Fruit fly (Drosophila melanogaster) whole organism, adult: ENCODE data around the gene CG43155.

Source experiments
- CG11617 ChIP-seq: fragments of 200-800 bp; sonication (Bioruptor generic); optimal IDR thresholded peaks from 2 replicates; lab custom pipeline; 2017; ENCODE audit warnings: mild to moderate bottlenecking, missing biosample characterization, missing genetic modification reagents, missing genetic modification characterization
- CG12768 ChIP-seq: fragments of 200-800 bp; sonication (Bioruptor generic); optimal IDR thresholded peaks from 2 replicates; lab custom pipeline; 2017; ENCODE audit warnings: missing biosample characterization, missing genetic modification characterization, mild to moderate bottlenecking, moderate library complexity, missing genetic modification reagents
- CG14711 ChIP-seq: fragments of 200-800 bp; sonication (Bioruptor generic); optimal IDR thresholded peaks from 2 replicates; lab custom pipeline; 2018; ENCODE audit warnings: missing biosample characterization, mild to moderate bottlenecking, missing genetic modification characterization, moderate library complexity
- CG1620 ChIP-seq: fragments of 200-800 bp; sonication (Bioruptor generic); optimal IDR thresholded peaks from 2 replicates; lab custom pipeline; 2016; ENCODE audit warnings: missing biosample characterization, missing genetic modification characterization
- CG33017 ChIP-seq: fragments of 200-800 bp; sonication (Bioruptor generic); optimal IDR thresholded peaks from 2 replicates; lab custom pipeline; 2018; ENCODE audit warnings: missing biosample characterization, mild to moderate bottlenecking, missing genetic modification characterization, moderate library complexity
- CG5204 ChIP-seq: fragments of 200-800 bp; sonication (Bioruptor generic); optimal IDR thresholded peaks from 2 replicates; lab custom pipeline; 2016; ENCODE audit warnings: missing biosample characterization, missing genetic modification characterization
- CG7045 ChIP-seq: fragments of 200-800 bp; sonication (Bioruptor generic); optimal IDR thresholded peaks from 2 replicates; lab custom pipeline; 2017; ENCODE audit warnings: missing biosample characterization, mild to moderate bottlenecking, missing genetic modification characterization
- CG7101 ChIP-seq: fragments of 200-800 bp; sonication (Bioruptor generic); optimal IDR thresholded peaks from 2 replicates; lab custom pipeline; 2018; ENCODE audit warnings: missing biosample characterization, mild to moderate bottlenecking, missing genetic modification characterization, moderate library complexity
- Clk ChIP-seq: fragments of 200-800 bp; sonication (Bioruptor generic); optimal IDR thresholded peaks from 2 replicates; lab custom pipeline; 2017; ENCODE audit warnings: missing biosample characterization, missing genetic modification characterization
- Crg-1 ChIP-seq: fragments of 200-800 bp; sonication (Bioruptor generic); optimal IDR thresholded peaks from 2 replicates; lab custom pipeline; 2016; ENCODE audit warnings: missing biosample characterization, missing genetic modification characterization
- Hr96 ChIP-seq: fragments of 200-800 bp; sonication (Bioruptor generic); optimal IDR thresholded peaks from 2 replicates; lab custom pipeline; 2016; ENCODE audit warnings: missing biosample characterization, missing genetic modification characterization
- Mnt ChIP-seq: fragments of 200-800 bp; sonication (Bioruptor generic); optimal IDR thresholded peaks from 2 replicates; lab custom pipeline; 2016; ENCODE audit warnings: missing biosample characterization, mild to moderate bottlenecking, missing genetic modification characterization
- bab1 ChIP-seq: fragments of 200-800 bp; sonication (Bioruptor generic); optimal IDR thresholded peaks from 3 replicates; lab custom pipeline; 2019; ENCODE audit warnings: missing biosample characterization, mild to moderate bottlenecking, missing genetic modification characterization, moderate library complexity
- cic ChIP-seq: fragments of 200-800 bp; sonication (Bioruptor generic); optimal IDR thresholded peaks from 2 replicates; lab custom pipeline; 2017; ENCODE audit warnings: missing biosample characterization, mild to moderate bottlenecking, missing genetic modification characterization, moderate library complexity
- cnc ChIP-seq, 2 experiments: fragments of >200 bp; optimal IDR thresholded peaks; 2 replicates each; lab custom pipeline; 2017
- kay ChIP-seq: fragments of 200-800 bp; sonication (Bioruptor generic); peaks from one replicate; lab custom pipeline; 2016; ENCODE audit warnings: missing biosample characterization, missing genetic modification characterization, borderline replicate concordance
- ovo ChIP-seq: fragments of 200-800 bp; sonication (Bioruptor generic); optimal IDR thresholded peaks from 2 replicates; lab custom pipeline; 2016; ENCODE audit warnings: missing biosample characterization, missing genetic modification characterization
- pad ChIP-seq: fragments of 200-800 bp; sonication (Bioruptor generic); optimal IDR thresholded peaks from 3 replicates; lab custom pipeline; 2017; ENCODE audit warnings: missing biosample characterization, missing genetic modification characterization, mild to moderate bottlenecking, moderate library complexity, missing genetic modification reagents
- tj ChIP-seq: fragments of 200-800 bp; sonication (Bioruptor generic); optimal IDR thresholded peaks from 3 replicates; lab custom pipeline; 2017; ENCODE audit warnings: missing biosample characterization, mild to moderate bottlenecking, missing genetic modification characterization, moderate library complexity
- toe ChIP-seq: fragments of 200-800 bp; sonication (Bioruptor generic); optimal IDR thresholded peaks from 2 replicates; lab custom pipeline; 2016; ENCODE audit warnings: missing biosample characterization, missing genetic modification characterization

The CG43155 gene

DNA sequence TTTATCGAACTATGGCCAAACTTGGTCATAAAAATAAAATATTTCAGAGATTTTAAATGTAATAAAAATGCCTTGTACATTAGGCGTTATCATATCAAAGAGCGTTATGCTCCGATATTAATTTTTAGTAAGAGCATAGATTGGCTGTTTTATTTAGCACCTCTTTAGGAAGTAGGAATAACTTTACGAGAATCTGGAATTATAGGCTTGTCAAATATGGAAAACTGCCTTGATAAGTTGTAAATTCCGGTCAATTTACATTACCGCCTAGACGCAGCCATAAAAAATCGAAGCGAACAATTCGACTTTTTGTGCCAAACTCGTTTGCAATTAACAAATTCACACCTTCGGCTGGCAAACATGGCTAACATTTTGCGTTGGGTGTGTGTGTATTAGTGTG, 37.5 kb upstream of the CG43155 start:
- TF ChIP-seq bab1 (GFP tag; lab: Kevin White, UChicago) (no peak), Mnt (no peak), kay (GFP tag; lab: Kevin White, UChicago) (peak; percentile 14), toe (no peak), CG1620 (no peak), Clk (GFP tag; lab: Kevin White, UChicago) (no peak), cnc (optimal IDR thresholded peaks at IDR 0.05; lab: Kevin White, UChicago) (no peak), CG12768 (GFP tag; lab: Kevin White, UChicago) (no peak)

DNA sequence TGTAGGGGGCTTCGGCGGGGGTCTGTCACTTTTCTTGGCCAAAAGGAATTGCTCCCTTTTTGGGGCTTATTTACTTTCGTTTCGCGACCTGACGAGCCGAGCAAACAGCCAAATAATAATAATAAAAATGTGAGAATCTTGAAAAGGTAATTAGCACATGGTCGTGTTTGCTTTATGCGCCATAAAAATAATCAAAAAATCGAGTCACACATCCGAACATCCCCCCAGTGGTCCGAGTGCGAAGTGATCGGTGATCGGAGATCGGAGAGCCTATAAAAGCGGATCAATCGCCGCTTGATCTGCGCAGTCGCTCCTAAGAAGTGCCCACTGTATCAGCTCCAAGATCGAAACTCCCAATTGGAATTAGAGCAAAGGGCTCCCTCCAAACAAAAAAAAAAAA, 37.1 kb upstream of the CG43155 start, which contains the start of gene Gs2:
Gs2 (plus strand) TSS at position 301 of the 400 bp plus-strand sequence.
- no peak for TF ChIP-seq ovo (GFP tag; lab: Kevin White, UChicago)
- no peak for TF ChIP-seq bab1 (GFP tag; lab: Kevin White, UChicago)
- TF ChIP-seq Crg-1 (GFP tag; lab: Kevin White, UChicago): no peak
- no peak for TF ChIP-seq CG12768 (GFP tag; lab: Kevin White, UChicago)
- TF ChIP-seq tj: no peak
- TF ChIP-seq cic (GFP tag; lab: Kevin White, UChicago): no peak
- no peak for TF ChIP-seq cnc (optimal IDR thresholded peaks at IDR 0.05; lab: Kevin White, UChicago)
- no peak for TF ChIP-seq kay (GFP tag; lab: Kevin White, UChicago)
- TF ChIP-seq CG1620: no peak

dm6 chrX:11423277-11423717, 36.3 kb upstream of the CG43155 start:
- TF ChIP-seq CG12768 (GFP tag; lab: Kevin White, UChicago) (peak; percentile 92), Crg-1 (GFP tag; lab: Kevin White, UChicago) (peak; percentile 70), CG1620 (peak; percentile 57), toe (peak; percentile 59), Hr96 (GFP tag; lab: Kevin White, UChicago) (peak; percentile 88), bab1 (GFP tag; lab: Kevin White, UChicago) (peak; percentile 98), Clk (GFP tag; lab: Kevin White, UChicago) (peak; percentile 98), CG7101 (tag; lab: Kevin White, UChicago) (peak; percentile 89), cic (GFP tag; lab: Kevin White, UChicago) (peak; percentile 99), tj (peak; percentile 87), CG5204 (GFP tag; lab: Kevin White, UChicago) (peak; percentile 80), CG33017 (peak; percentile 86), cnc (optimal IDR thresholded peaks at IDR 0.05; lab: Kevin White, UChicago) (no peak), pad (GFP tag; lab: Kevin White, UChicago) (peak; percentile 74), CG11617 (GFP tag; lab: Kevin White, UChicago) (peak; percentile 92), ovo (GFP tag; lab: Kevin White, UChicago) (peak; percentile 99), Mnt (peak; percentile 78), kay (GFP tag; lab: Kevin White, UChicago) (peak; percentile 92), CG14711 (tag; lab: Kevin White, UChicago) (peak; percentile 88), CG7045 (GFP tag; lab: Kevin White, UChicago) (peak; percentile 90)

DNA sequence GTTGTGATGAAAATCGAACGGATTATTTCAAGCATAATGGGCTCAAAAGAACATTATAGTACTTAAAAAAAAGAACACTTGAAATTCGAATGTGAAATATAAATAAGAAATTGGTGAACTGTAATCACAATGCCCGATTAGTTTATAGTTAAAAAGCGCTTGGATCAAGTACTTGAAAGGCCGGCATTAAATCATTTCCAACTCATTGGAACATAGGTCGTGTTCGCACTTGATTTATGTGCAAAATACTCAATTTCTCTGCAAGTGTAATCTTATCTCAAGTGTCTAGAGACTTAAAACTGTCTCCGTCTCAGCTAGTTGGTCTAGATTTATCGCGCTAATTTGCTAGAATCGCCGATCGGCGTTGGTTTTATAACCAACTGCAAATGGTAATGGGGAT, 35.1 kb upstream of the CG43155 start:
- TF ChIP-seq pad (GFP tag; lab: Kevin White, UChicago) (no peak), toe (no peak), tj (no peak), CG7101 (tag; lab: Kevin White, UChicago) (no peak), CG5204 (GFP tag; lab: Kevin White, UChicago) (no peak), CG33017 (no peak), CG7045 (GFP tag; lab: Kevin White, UChicago) (no peak), Clk (GFP tag; lab: Kevin White, UChicago) (no peak), kay (GFP tag; lab: Kevin White, UChicago) (no peak), Hr96 (GFP tag; lab: Kevin White, UChicago) (no peak), cic (GFP tag; lab: Kevin White, UChicago) (no peak), Crg-1 (GFP tag; lab: Kevin White, UChicago) (no peak), bab1 (GFP tag; lab: Kevin White, UChicago) (no peak), CG11617 (GFP tag; lab: Kevin White, UChicago) (no peak)

dm6 chrX:11425401-11425800, 34.2 kb upstream of the CG43155 start:
- TF ChIP-seq CG12768 (GFP tag; lab: Kevin White, UChicago) (no peak), CG7101 (tag; lab: Kevin White, UChicago) (no peak), toe (no peak), pad (GFP tag; lab: Kevin White, UChicago) (no peak), kay (GFP tag; lab: Kevin White, UChicago) (no peak), ovo (GFP tag; lab: Kevin White, UChicago) (no peak), cnc (optimal IDR thresholded peaks at IDR 0.05; lab: Kevin White, UChicago) (no peak), CG11617 (GFP tag; lab: Kevin White, UChicago) (no peak), CG1620 (no peak), Crg-1 (GFP tag; lab: Kevin White, UChicago) (no peak), Mnt (no peak), CG5204 (GFP tag; lab: Kevin White, UChicago) (no peak), CG14711 (tag; lab: Kevin White, UChicago) (no peak), CG7045 (GFP tag; lab: Kevin White, UChicago) (no peak), Clk (GFP tag; lab: Kevin White, UChicago) (no peak), CG33017 (no peak)

dm6 chrX:11425956-11426598, 33.5 kb upstream of the CG43155 start:
- TF ChIP-seq ovo (GFP tag; lab: Kevin White, UChicago) (peak; percentile 98), CG33017 (no peak), toe (peak; percentile 27), kay (GFP tag; lab: Kevin White, UChicago) (peak; percentile 90), pad (GFP tag; lab: Kevin White, UChicago) (peak; percentile 89), bab1 (GFP tag; lab: Kevin White, UChicago) (no peak), cic (GFP tag; lab: Kevin White, UChicago) (peak; percentile 50), Crg-1 (GFP tag; lab: Kevin White, UChicago) (peak; percentile 43), CG7045 (GFP tag; lab: Kevin White, UChicago) (peak; percentile 29), Clk (GFP tag; lab: Kevin White, UChicago) (no peak), Mnt (peak; percentile 63), CG1620 (peak; percentile 57), CG14711 (tag; lab: Kevin White, UChicago) (peak; percentile 33), tj (no peak), cnc (optimal IDR thresholded peaks at IDR 0.05; lab: Kevin White, UChicago) (no peak), Hr96 (GFP tag; lab: Kevin White, UChicago) (peak; percentile 46), CG12768 (GFP tag; lab: Kevin White, UChicago) (no peak), CG11617 (GFP tag; lab: Kevin White, UChicago) (peak; percentile 35), CG7101 (tag; lab: Kevin White, UChicago) (peak; percentile 54), CG5204 (GFP tag; lab: Kevin White, UChicago) (no peak)
